Worm (Caenorhabditis elegans) whole organism, L4 larva: ENCODE data around the gene col-184.

Source experiments
- F37D6.2 ChIP-seq: sonication (generic microtip); optimal IDR thresholded peaks from 2 replicates; lab custom pipeline; 2016; ENCODE audit warnings: mild to moderate bottlenecking, missing genetic modification characterization, missing compliant biosample characterization
- F44E2.7 ChIP-seq: fragments of 200-800 bp; sonication (Bioruptor generic); IDR thresholded peaks from 2 replicates; pipeline ENCODE4 v2.1.2; 2022; ENCODE audit warnings: missing genetic modification characterization, missing compliant biosample characterization
- aha-1 ChIP-seq: fragments of 150-350 bp; peaks from one replicate; lab custom pipeline; 2014; ENCODE audit warnings: missing biosample characterization, missing genetic modification characterization
- aly-2 ChIP-seq: sonication (generic microtip); optimal IDR thresholded peaks from 2 replicates; lab custom pipeline; 2018; ENCODE audit warnings: missing biosample characterization, missing genetic modification characterization
- ceh-82 ChIP-seq: sonication (generic microtip); optimal IDR thresholded peaks from 2 replicates; lab custom pipeline; 2017; ENCODE audit warnings: missing biosample characterization, missing genetic modification characterization
- ces-1 ChIP-seq: fragments of 150-350 bp; sonication (generic microtip); optimal IDR thresholded peaks from 4 replicates; lab custom pipeline; 2014; ENCODE audit warnings: missing biosample characterization, missing genetic modification reagents, missing genetic modification characterization
- ctbp-1 ChIP-seq: fragments of 200-800 bp; sonication (Bioruptor generic); IDR thresholded peaks from 2 replicates; pipeline ENCODE4 v1.3.6; 2022; ENCODE audit warnings: missing genetic modification reagents, missing genetic modification characterization, missing compliant biosample characterization
- daf-16 ChIP-seq, 3 experiments: sonication (generic microtip); optimal IDR thresholded peaks; 2 replicates each; lab custom pipeline; 2016 to 2017; ENCODE audit warnings: missing genetic modification characterization in 3 of 3, missing genetic modification reagents in 3 of 3, mild to moderate bottlenecking in 2 of 3, missing compliant biosample characterization in 2 of 3, missing biosample characterization in 1 of 3, moderate library complexity in 1 of 3
- daf-19 ChIP-seq: fragments of 200-800 bp; sonication (Bioruptor generic); conservative IDR thresholded peaks from 2 replicates; pipeline ENCODE4 v1.3.6; 2022; ENCODE audit warnings: missing genetic modification characterization, missing compliant biosample characterization
- dmd-9 ChIP-seq: fragments of 200-800 bp; sonication (Bioruptor generic); IDR thresholded peaks from 2 replicates; pipeline ENCODE4 v1.3.6; 2022; ENCODE audit warnings: missing genetic modification reagents, missing genetic modification characterization, missing compliant biosample characterization
- egl-43 ChIP-seq: fragments of 200-800 bp; sonication (Bioruptor generic); IDR thresholded peaks from 2 replicates; pipeline ENCODE4 v1.3.6; 2022; ENCODE audit warnings: missing genetic modification reagents, missing genetic modification characterization, missing compliant biosample characterization
- fkh-10 ChIP-seq: fragments of 150-350 bp; optimal IDR thresholded peaks from 2 replicates; lab custom pipeline; 2014; ENCODE audit warnings: missing biosample characterization, missing genetic modification reagents, missing genetic modification characterization
- fos-1 ChIP-seq: fragments of 150-350 bp; optimal IDR thresholded peaks from 2 replicates; lab custom pipeline; 2014; ENCODE audit warnings: missing biosample characterization, missing genetic modification characterization
- hif-1 ChIP-seq, 2 experiments: sonication (generic microtip); optimal IDR thresholded peaks; 2 replicates each; lab custom pipeline; 2016 to 2017; ENCODE audit warnings: missing compliant biosample characterization in 2 of 2, missing genetic modification characterization in 2 of 2, missing genetic modification reagents in 2 of 2, missing genotype in 2 of 2, mild to moderate bottlenecking in 1 of 2
- hlh-30 ChIP-seq: sonication (generic microtip); optimal IDR thresholded peaks from 2 replicates; lab custom pipeline; 2017; ENCODE audit warnings: antibody characterized with exemption, mild to moderate bottlenecking, missing genetic modification characterization, missing compliant biosample characterization; ENCODE audit not compliant: insufficient read depth
- hmg-1.1 ChIP-seq: fragments of 200-800 bp; sonication (Bioruptor generic); IDR thresholded peaks from 2 replicates; pipeline ENCODE4 v1.3.6; 2022; ENCODE audit warnings: missing genetic modification reagents, missing genetic modification characterization, missing compliant biosample characterization
- jun-1 ChIP-seq: fragments of 150-350 bp; optimal IDR thresholded peaks from 2 replicates; lab custom pipeline; 2014; ENCODE audit warnings: missing biosample characterization, missing genetic modification reagents, missing genetic modification characterization
- lim-7 ChIP-seq: fragments of 200-800 bp; sonication (Bioruptor generic); IDR thresholded peaks from 2 replicates; pipeline ENCODE4 v1.3.6; 2022; ENCODE audit warnings: missing genetic modification characterization, missing compliant biosample characterization
- lin-13 ChIP-seq: fragments of 150-350 bp; optimal IDR thresholded peaks from 2 replicates; lab custom pipeline; 2014; ENCODE audit warnings: missing biosample characterization, missing genetic modification reagents, missing genetic modification characterization
- lin-15B ChIP-seq: fragments of 150-350 bp; sonication (generic microtip); optimal IDR thresholded peaks from 3 replicates; lab custom pipeline; 2014; ENCODE audit warnings: missing biosample characterization, missing genetic modification characterization
- lsy-2 ChIP-seq, 2 experiments: fragments of 150-350 bp in 1 of 2; sonication (generic microtip) in 1 of 2; optimal IDR thresholded peaks; 2 replicates each; lab custom pipeline; 2014 to 2017; ENCODE audit warnings: missing biosample characterization in 2 of 2, missing genetic modification characterization in 2 of 2
- mep-1 ChIP-seq: fragments of 150-350 bp; sonication (generic microtip); optimal IDR thresholded peaks from 3 replicates; lab custom pipeline; 2014; ENCODE audit warnings: missing biosample characterization, missing genetic modification characterization
- nhr-111 ChIP-seq: fragments of 200-800 bp; sonication (Bioruptor generic); optimal IDR thresholded peaks from 2 replicates; lab custom pipeline; 2018; ENCODE audit warnings: mild to moderate bottlenecking, missing genetic modification characterization, missing compliant biosample characterization
- nhr-237 ChIP-seq: sonication (generic microtip); optimal IDR thresholded peaks from 2 replicates; lab custom pipeline; 2017; ENCODE audit warnings: missing biosample characterization, missing genetic modification characterization
- nhr-41 ChIP-seq: fragments of 200-800 bp; sonication (Bioruptor generic); IDR thresholded peaks from 2 replicates; pipeline ENCODE4 v1.3.6; 2022; ENCODE audit warnings: missing genetic modification reagents, missing genetic modification characterization, missing compliant biosample characterization
- nhr-48 ChIP-seq: sonication (generic microtip); optimal IDR thresholded peaks from 2 replicates; lab custom pipeline; 2016; ENCODE audit warnings: mild to moderate bottlenecking, missing genetic modification characterization, missing compliant biosample characterization
- pha-4 ChIP-seq, 2 experiments: fragments of 150-350 bp in 1 of 2; fragments of 200-800 bp in 1 of 2; sonication (Bioruptor generic) in 1 of 2; IDR thresholded peaks in 1 of 2; optimal IDR thresholded peaks in 1 of 2; 2 replicates each; pipeline versions ENCODE4 v1.3.6 to Lab custom; 2014 to 2022; ENCODE audit warnings: missing genetic modification characterization in 2 of 2, missing genetic modification reagents in 2 of 2, missing biosample characterization in 1 of 2, missing compliant biosample characterization in 1 of 2
- rbr-2 ChIP-seq: sonication (generic microtip); optimal IDR thresholded peaks from 2 replicates; lab custom pipeline; 2016; ENCODE audit warnings: missing genotype, missing genetic modification characterization, missing compliant biosample characterization
- sdz-12 ChIP-seq: fragments of 200-800 bp; sonication (Bioruptor generic); optimal IDR thresholded peaks from 2 replicates; lab custom pipeline; 2018; ENCODE audit warnings: mild to moderate bottlenecking, missing genetic modification characterization, missing compliant biosample characterization
- unc-130 ChIP-seq: sonication (generic microtip); optimal IDR thresholded peaks from 2 replicates; lab custom pipeline; 2016; ENCODE audit warnings: missing genetic modification reagents, missing genetic modification characterization, missing compliant biosample characterization
- unc-39 ChIP-seq: sonication (generic microtip); optimal IDR thresholded peaks from 2 replicates; lab custom pipeline; 2017; ENCODE audit warnings: missing biosample characterization, missing genetic modification characterization
- zag-1 ChIP-seq: fragments of 150-350 bp; optimal IDR thresholded peaks from 2 replicates; lab custom pipeline; 2014; ENCODE audit warnings: missing biosample characterization, missing genetic modification characterization
- ztf-7 ChIP-seq: fragments of 150-350 bp; optimal IDR thresholded peaks from 2 replicates; lab custom pipeline; 2014; ENCODE audit warnings: missing biosample characterization, missing genetic modification characterization

The col-184 gene

DNA sequence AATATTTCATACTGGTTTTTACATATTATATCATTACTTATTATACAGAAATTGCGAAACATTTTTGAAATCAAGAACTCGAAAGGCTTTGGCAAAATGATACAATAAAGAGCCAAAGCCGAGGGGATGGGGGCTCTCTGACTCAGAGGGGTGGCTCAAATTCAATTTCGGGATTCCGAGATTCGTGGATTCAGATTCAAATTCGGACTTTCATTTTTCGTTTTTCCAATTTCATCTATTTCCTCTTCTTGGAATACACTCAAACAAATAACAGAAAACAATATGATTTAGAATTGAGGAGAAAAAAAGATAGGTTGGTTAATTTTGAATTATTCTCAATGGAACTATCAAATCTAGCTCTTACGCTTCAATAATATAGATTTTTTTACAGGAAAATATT, 29.8 kb downstream of the col-184 start:
- TF ChIP-seq ctbp-1 (GFP tag; lab: Robert Waterston, UW) (0 out of 2 replicates have a peak, but pooled peaks have one; percentile 25), lsy-2 (tag; optimal IDR thresholded peaks at IDR 0.05; lab: Kevin White, UChicago) (peak in 1 of 2 experiments; percentile 5), fkh-10 (GFP tag; lab: Kevin White, UChicago) (peak; percentile 71), lin-15B (tag; lab: Kevin White, UChicago) (no peak), ces-1 (GFP tag; lab: Kevin White, UChicago) (peak; percentile 76), lim-7 (GFP tag; lab: Robert Waterston, UW) (no peak)

DNA sequence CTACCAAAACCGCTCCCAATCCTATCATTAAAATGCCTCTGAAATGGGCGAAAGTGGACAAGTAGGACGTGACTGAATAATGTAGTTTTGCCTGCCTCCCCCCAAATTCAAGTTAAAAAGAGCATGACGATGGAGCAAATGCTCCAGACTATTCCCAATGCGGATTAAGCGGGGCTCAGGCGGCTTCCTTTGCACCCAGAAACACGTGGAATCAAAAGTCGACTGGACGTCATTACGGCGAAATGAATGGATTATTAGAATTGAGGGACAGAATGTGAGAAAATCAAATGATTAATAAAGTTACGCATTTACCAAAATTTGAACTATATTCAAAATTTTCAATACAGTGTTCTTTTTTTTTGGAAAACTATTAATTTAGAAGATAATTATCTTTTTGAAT, 30.7 kb downstream of the col-184 start:
- TF ChIP-seq daf-16 (GFP tag; optimal IDR thresholded peaks at IDR 0.05; lab: Kevin White, UChicago) (no peak), daf-16 (tag; optimal IDR thresholded peaks at IDR 0.05; lab: Kevin White, UChicago) (no peak), hlh-30 (tag; lab: Kevin White, UChicago) (peak; percentile 42)

DNA sequence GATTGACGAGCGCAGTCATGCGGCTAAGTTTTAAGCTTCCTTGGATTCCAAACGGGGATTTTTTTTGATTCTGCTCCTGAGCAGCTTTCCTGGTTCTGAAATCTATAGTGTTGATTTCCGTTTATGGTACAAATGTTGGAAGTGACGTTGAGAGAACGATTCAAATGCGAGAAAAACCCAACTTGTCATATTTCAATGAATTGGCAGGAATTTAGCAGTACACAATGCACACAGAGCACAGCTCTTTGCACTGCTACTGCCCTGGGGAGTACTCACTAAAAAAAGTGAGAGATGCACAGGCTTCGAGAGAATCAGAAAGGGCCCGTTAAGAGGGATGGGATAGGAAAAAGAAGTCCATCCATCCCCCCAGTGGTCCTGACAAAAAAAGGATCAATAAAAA, 31.3 kb downstream of the col-184 start, which contains the start of gene sad-1:
sad-1 (minus strand) TSS at position 101 of the 400 bp plus-strand sequence.
- TF ChIP-seq dmd-9 (GFP tag; lab: Robert Waterston, UW): 0 out of 2 replicates have a peak, but pooled peaks have one; percentile 40
- no peak for TF ChIP-seq lin-13
- peak; percentile 43; the same call in 1 of the 2 replicates for TF ChIP-seq hmg-1.1 (GFP tag; lab: Robert Waterston, UW)
- TF ChIP-seq aha-1 (tag; lab: Kevin White, UChicago): peak; percentile 53
- TF ChIP-seq aly-2 (tag; lab: Kevin White, UChicago): no peak

DNA sequence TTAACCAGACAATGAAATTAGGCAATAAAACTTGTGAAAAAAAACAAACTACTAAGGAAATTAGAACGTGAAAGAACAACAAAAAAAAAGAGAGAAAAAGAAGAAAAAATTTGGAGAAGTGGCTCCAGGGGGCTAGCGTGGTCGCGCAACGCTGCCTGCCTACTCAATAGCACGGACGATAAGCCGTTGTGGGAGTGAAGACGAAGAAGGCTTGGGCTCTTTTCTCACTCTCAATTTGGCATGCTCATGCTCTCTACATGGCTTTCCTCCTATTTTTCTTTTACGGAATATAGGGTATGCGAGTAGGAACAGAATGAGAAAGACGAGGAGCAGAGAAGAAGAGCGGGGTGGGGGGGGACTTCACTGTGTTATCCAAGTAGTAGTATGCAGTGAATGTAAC, 33.0 kb downstream of the col-184 start:
- no peak for TF ChIP-seq ceh-82 (tag; lab: Kevin White, UChicago)
- TF ChIP-seq F37D6.2 (tag; lab: Kevin White, UChicago): peak; percentile 39
- no peak for TF ChIP-seq nhr-111 (GFP tag; lab: Kevin White, UChicago)
- no peak for TF ChIP-seq zag-1 (tag; lab: Kevin White, UChicago)
- TF ChIP-seq hlh-30 (tag; lab: Kevin White, UChicago): peak; percentile 12
- TF ChIP-seq fkh-10 (GFP tag; lab: Kevin White, UChicago): peak; percentile 18
- TF ChIP-seq fos-1 (tag; lab: Kevin White, UChicago): no peak
- peak in 1 of 2 experiments; percentile 7 for TF ChIP-seq lsy-2 (tag; optimal IDR thresholded peaks at IDR 0.05; lab: Kevin White, UChicago)
- TF ChIP-seq ctbp-1 (GFP tag; lab: Robert Waterston, UW): no peak
- TF ChIP-seq nhr-237: no peak
- no peak for TF ChIP-seq unc-130
- no peak for TF ChIP-seq jun-1 (tag; lab: Kevin White, UChicago)
- TF ChIP-seq lim-7 (GFP tag; lab: Robert Waterston, UW): no peak
- TF ChIP-seq nhr-41: no peak
- TF ChIP-seq hmg-1.1 (GFP tag; lab: Robert Waterston, UW): peak; percentile 73
- peak; percentile 35 for TF ChIP-seq mep-1 (tag; lab: Kevin White, UChicago)
- TF ChIP-seq rbr-2 (tag; lab: Kevin White, UChicago): peak; percentile 72
- TF ChIP-seq nhr-48 (tag; lab: Kevin White, UChicago): no peak
- TF ChIP-seq F44E2.7 (GFP tag; lab: Robert Waterston, UW): no peak
- TF ChIP-seq egl-43 (GFP tag; lab: Robert Waterston, UW): no peak
- TF ChIP-seq unc-39: no peak
- no peak for TF ChIP-seq ztf-7
- TF ChIP-seq pha-4 (GFP tag; IDR thresholded peaks at IDR 0.05; lab: Robert Waterston, UW): no peak
- no peak for TF ChIP-seq pha-4 (tag; optimal IDR thresholded peaks at IDR 0.05; lab: Kevin White, UChicago)
- TF ChIP-seq daf-16 (GFP tag; optimal IDR thresholded peaks at IDR 0.05; lab: Kevin White, UChicago): no peak
- TF ChIP-seq daf-16 (tag; optimal IDR thresholded peaks at IDR 0.05; lab: Kevin White, UChicago): no peak
- peak in 1 of 2 experiments; percentile 29 for TF ChIP-seq hif-1 (tag; optimal IDR thresholded peaks at IDR 0.05; lab: Kevin White, UChicago)
- TF ChIP-seq sdz-12 (GFP tag; lab: Kevin White, UChicago): no peak
- TF ChIP-seq dmd-9 (GFP tag; lab: Robert Waterston, UW): no peak
- no peak for TF ChIP-seq daf-19
- TF ChIP-seq, all 104 proteins: peak for 8
